Fruit fly (Drosophila melanogaster) whole organism, embryonic: ENCODE measurements around the gene Nepl3.
A peak's percentile ranks its signal among the peaks of the same experiment; 100 is the strongest.

Experiments
- Aef1 ChIP-seq: fragments of 200-800 bp; sonication (Bioruptor generic); IDR thresholded peaks from 3 replicates; pipeline ENCODE4 v1.3.6; 2022; ENCODE audit warnings: missing biosample characterization, missing genetic modification characterization
- Atf3 ChIP-seq: fragments of 200-800 bp; sonication (Bioruptor generic); optimal IDR thresholded peaks from 3 replicates; lab custom pipeline; 2016; ENCODE audit warnings: missing biosample characterization, missing genetic modification characterization
- Blimp-1 ChIP-seq: fragments of 200-800 bp; sonication (Bioruptor generic); optimal IDR thresholded peaks from 3 replicates; lab custom pipeline; 2018; ENCODE audit warnings: missing biosample characterization, missing genetic modification characterization, mild to moderate bottlenecking, moderate library complexity, missing genetic modification reagents
- BtbVII ChIP-seq: fragments of 200-800 bp; sonication (Bioruptor generic); optimal IDR thresholded peaks from 3 replicates; lab custom pipeline; 2017; ENCODE audit warnings: missing biosample characterization, mild to moderate bottlenecking, missing genetic modification characterization
- CG10274 ChIP-seq: fragments of 200-800 bp; sonication (Bioruptor generic); optimal IDR thresholded peaks from 3 replicates; lab custom pipeline; 2017; ENCODE audit warnings: missing biosample characterization, mild to moderate bottlenecking, missing genetic modification characterization
- CG10565 ChIP-seq: fragments of 200-800 bp; sonication (Bioruptor generic); optimal IDR thresholded peaks from 3 replicates; lab custom pipeline; 2016; ENCODE audit warnings: missing biosample characterization, mild to moderate bottlenecking, missing genetic modification characterization
- CG13775 ChIP-seq: fragments of 200-800 bp; sonication (Bioruptor generic); optimal IDR thresholded peaks from 3 replicates; lab custom pipeline; 2017; ENCODE audit warnings: missing biosample characterization, mild to moderate bottlenecking, missing genetic modification characterization
- CG14441 ChIP-seq: fragments of 200-800 bp; sonication (Bioruptor generic); IDR thresholded peaks from 2 replicates; pipeline ENCODE4 v1.3.6; 2022; ENCODE audit warnings: missing biosample characterization, missing genetic modification characterization
- CG14965 ChIP-seq: fragments of 200-800 bp; sonication (Bioruptor generic); optimal IDR thresholded peaks from 2 replicates; lab custom pipeline; 2016; ENCODE audit warnings: missing biosample characterization, missing genetic modification characterization, borderline replicate concordance
- CG18262 ChIP-seq: fragments of 200-800 bp; optimal IDR thresholded peaks from 3 replicates; lab custom pipeline; 2019; ENCODE audit warnings: missing biosample characterization, mild to moderate bottlenecking, missing genetic modification characterization, moderate library complexity
- CG2889 ChIP-seq: fragments of 200-800 bp; sonication (Bioruptor generic); IDR thresholded peaks from 3 replicates; pipeline ENCODE4 v1.3.6; 2022; ENCODE audit warnings: missing biosample characterization, missing genetic modification characterization
- CG30431 ChIP-seq: fragments of 200-800 bp; sonication (Bioruptor generic); optimal IDR thresholded peaks from 2 replicates; lab custom pipeline; 2017; ENCODE audit warnings: missing biosample characterization, missing genetic modification characterization
- CG31365 ChIP-seq: fragments of 200-800 bp; sonication (Bioruptor generic); optimal IDR thresholded peaks from 2 replicates; lab custom pipeline; 2018; ENCODE audit warnings: missing biosample characterization, mild to moderate bottlenecking, missing genetic modification characterization
- CG34376 ChIP-seq: fragments of 200-800 bp; sonication (Bioruptor generic); optimal IDR thresholded peaks from 2 replicates; lab custom pipeline; 2018; ENCODE audit warnings: missing biosample characterization, mild to moderate bottlenecking, missing genetic modification characterization
- CG4404 ChIP-seq: fragments of 200-800 bp; sonication (Bioruptor generic); IDR thresholded peaks from 2 replicates; pipeline ENCODE4 v1.3.6; 2022; ENCODE audit warnings: missing biosample characterization, missing genetic modification characterization
- CG7556 ChIP-seq: fragments of 200-800 bp; sonication (Bioruptor generic); optimal IDR thresholded peaks from 2 replicates; lab custom pipeline; 2017; ENCODE audit warnings: missing biosample characterization, mild to moderate bottlenecking, missing genetic modification characterization
- CG7963 ChIP-seq: fragments of 200-800 bp; sonication (Bioruptor generic); IDR thresholded peaks from 3 replicates; pipeline ENCODE4 v1.3.6; 2022; ENCODE audit warnings: missing biosample characterization, missing genetic modification characterization; ENCODE audit not compliant: partially characterized antibody
- CG8359 ChIP-seq: fragments of 200-800 bp; sonication (Bioruptor generic); optimal IDR thresholded peaks from 2 replicates; lab custom pipeline; 2017; ENCODE audit warnings: missing biosample characterization, mild to moderate bottlenecking, missing genetic modification characterization, borderline replicate concordance
- H15 ChIP-seq: fragments of 200-800 bp; sonication (Bioruptor generic); IDR thresholded peaks from 3 replicates; pipeline ENCODE4 v1.3.6; 2022; ENCODE audit warnings: missing biosample characterization, missing genetic modification characterization
- HLH54F ChIP-seq: fragments of 200-800 bp; sonication (Bioruptor generic); optimal IDR thresholded peaks from 3 replicates; lab custom pipeline; 2016; ENCODE audit warnings: missing biosample characterization, missing genetic modification characterization
- Hr51 ChIP-seq, 2 experiments: fragments of 200-800 bp; sonication (Bioruptor generic); optimal IDR thresholded peaks; 2 replicates in 1 of 2; 3 replicates in 1 of 2; lab custom pipeline; 2016 to 2018; ENCODE audit warnings: missing biosample characterization in 2 of 2, missing genetic modification characterization in 2 of 2, mild to moderate bottlenecking in 1 of 2, moderate library complexity in 1 of 2
- NC2α ChIP-seq: fragments of 200-800 bp; sonication (Bioruptor generic); optimal IDR thresholded peaks from 2 replicates; lab custom pipeline; 2016; ENCODE audit warnings: missing biosample characterization, missing genetic modification characterization
- Nf-YA ChIP-seq: fragments of 200-800 bp; sonication (Bioruptor generic); IDR thresholded peaks from 2 replicates; pipeline ENCODE4 v1.3.6; 2022; ENCODE audit warnings: missing biosample characterization, missing genetic modification characterization
- Xrp1 ChIP-seq: fragments of 200-800 bp; sonication (Bioruptor generic); IDR thresholded peaks from 2 replicates; pipeline ENCODE4 v1.3.6; 2022; ENCODE audit warnings: missing biosample characterization, missing genetic modification characterization
- al ChIP-seq: fragments of 200-800 bp; sonication (Bioruptor generic); IDR thresholded peaks from 2 replicates; pipeline ENCODE4 v1.3.6; 2022; ENCODE audit warnings: missing biosample characterization, missing genetic modification characterization
- aop ChIP-seq: fragments of 200-800 bp; sonication (Bioruptor generic); IDR thresholded peaks from 2 replicates; pipeline ENCODE4 v1.3.6; 2022; ENCODE audit warnings: missing biosample characterization, missing genetic modification characterization
- chm ChIP-seq: fragments of 200-800 bp; sonication (Bioruptor generic); IDR thresholded peaks from 2 replicates; pipeline ENCODE4 v1.3.6; 2022; ENCODE audit warnings: missing biosample characterization, missing genetic modification characterization
- corto ChIP-seq: fragments of 200-800 bp; sonication (Bioruptor generic); optimal IDR thresholded peaks from 2 replicates; lab custom pipeline; 2016; ENCODE audit warnings: missing biosample characterization, mild to moderate bottlenecking, missing genetic modification characterization, moderate library complexity
- dan ChIP-seq: fragments of 200-800 bp; sonication (Bioruptor generic); IDR thresholded peaks from 2 replicates; pipeline ENCODE4 v1.3.6; 2022; ENCODE audit warnings: missing biosample characterization, missing genetic modification characterization
- danr ChIP-seq: fragments of 200-800 bp; sonication (Bioruptor generic); IDR thresholded peaks from 2 replicates; pipeline ENCODE4 v1.3.6; 2022; ENCODE audit warnings: missing biosample characterization, missing genetic modification characterization
- dimm ChIP-seq: fragments of 200-800 bp; sonication (Bioruptor generic); IDR thresholded peaks from 2 replicates; pipeline ENCODE4 v1.3.6; 2022; ENCODE audit warnings: missing biosample characterization, missing genetic modification characterization
- fd3F ChIP-seq: fragments of 200-800 bp; sonication (Bioruptor generic); optimal IDR thresholded peaks from 2 replicates; lab custom pipeline; 2018; ENCODE audit warnings: missing biosample characterization, mild to moderate bottlenecking, missing genetic modification characterization, moderate library complexity
- ftz-f1 ChIP-seq: fragments of 200-800 bp; sonication (Bioruptor generic); optimal IDR thresholded peaks from 2 replicates; lab custom pipeline; 2016; ENCODE audit warnings: missing biosample characterization, missing genetic modification characterization
- lbe ChIP-seq: fragments of 200-800 bp; sonication (Bioruptor generic); optimal IDR thresholded peaks from 2 replicates; lab custom pipeline; 2016; ENCODE audit warnings: missing biosample characterization, mild to moderate bottlenecking, missing genetic modification characterization
- mirr ChIP-seq: fragments of 200-800 bp; sonication (Bioruptor generic); optimal IDR thresholded peaks from 3 replicates; lab custom pipeline; 2018; ENCODE audit warnings: missing biosample characterization, mild to moderate bottlenecking, missing genetic modification characterization
- odd ChIP-seq: fragments of 200-800 bp; sonication (Bioruptor generic); optimal IDR thresholded peaks from 2 replicates; lab custom pipeline; 2017; ENCODE audit warnings: missing biosample characterization, mild to moderate bottlenecking, missing genetic modification characterization
- org-1 ChIP-seq: fragments of 200-800 bp; sonication (Bioruptor generic); optimal IDR thresholded peaks from 2 replicates; lab custom pipeline; 2017; ENCODE audit warnings: missing biosample characterization, missing genetic modification characterization
- p53 ChIP-seq: fragments of 200-800 bp; sonication (Bioruptor generic); optimal IDR thresholded peaks from 2 replicates; lab custom pipeline; 2016; ENCODE audit warnings: missing biosample characterization, missing genetic modification characterization
- pita ChIP-seq: fragments of 200-800 bp; sonication (Bioruptor generic); optimal IDR thresholded peaks from 2 replicates; lab custom pipeline; 2017; ENCODE audit warnings: missing biosample characterization, mild to moderate bottlenecking, missing genetic modification characterization
- repo ChIP-seq: fragments of 200-800 bp; sonication (Bioruptor generic); optimal IDR thresholded peaks from 2 replicates; lab custom pipeline; 2016; ENCODE audit warnings: missing biosample characterization, missing genetic modification characterization
- rib ChIP-seq: fragments of 200-800 bp; sonication (Bioruptor generic); IDR thresholded peaks from 2 replicates; pipeline ENCODE4 v1.3.6; 2022; ENCODE audit warnings: missing biosample characterization, missing genetic modification characterization
- ro ChIP-seq: fragments of 200-800 bp; sonication (Bioruptor generic); IDR thresholded peaks from 2 replicates; pipeline ENCODE4 v1.3.6; 2022; ENCODE audit warnings: missing biosample characterization, missing genetic modification characterization
- sisA ChIP-seq: fragments of 200-800 bp; sonication (Bioruptor generic); IDR thresholded peaks from 2 replicates; pipeline ENCODE4 v1.3.6; 2022; ENCODE audit warnings: missing biosample characterization, missing genetic modification characterization
- sug ChIP-seq: fragments of 200-800 bp; optimal IDR thresholded peaks from 2 replicates; lab custom pipeline; 2019; ENCODE audit warnings: missing biosample characterization, mild to moderate bottlenecking, missing genetic modification characterization, moderate library complexity
- tgo ChIP-seq: fragments of 200-800 bp; sonication (Bioruptor generic); IDR thresholded peaks from 3 replicates; pipeline ENCODE4 v1.3.6; 2022; ENCODE audit warnings: missing biosample characterization, missing genetic modification characterization
- tin ChIP-seq: fragments of 200-800 bp; sonication (Bioruptor generic); optimal IDR thresholded peaks from 3 replicates; lab custom pipeline; 2016; ENCODE audit warnings: missing biosample characterization, missing genetic modification characterization
- ttk ChIP-seq: fragments of 200-800 bp; sonication (Bioruptor generic); IDR thresholded peaks from 2 replicates; pipeline ENCODE4 v2.1.2; 2022; ENCODE audit warnings: missing biosample characterization, missing genetic modification characterization
- unc-4 ChIP-seq: fragments of 200-800 bp; sonication (Bioruptor generic); IDR thresholded peaks from 2 replicates; pipeline ENCODE4 v1.3.6; 2022; ENCODE audit warnings: missing biosample characterization, missing genetic modification characterization; ENCODE audit not compliant: partially characterized antibody
- vnd ChIP-seq: fragments of 200-800 bp; sonication (Bioruptor generic); IDR thresholded peaks from 3 replicates; pipeline ENCODE4 v1.3.6; 2022; ENCODE audit warnings: missing biosample characterization, missing genetic modification characterization; ENCODE audit not compliant: partially characterized antibody
- wor ChIP-seq: fragments of 200-800 bp; sonication (Bioruptor generic); IDR thresholded peaks from 2 replicates; pipeline ENCODE4 v1.3.6; 2022; ENCODE audit warnings: missing biosample characterization, missing genetic modification characterization

Gene Nepl3

dm6 chr2L:5043495-5044146 lies 14.4 kb downstream of the Nepl3 start (continued):
- TF ChIP-seq CG14441 (GFP tag; lab: Robert Waterston, UW) (peak; percentile 55), mirr (GFP tag; lab: Kevin White, UChicago) (no peak), CG10565 (GFP tag; lab: Kevin White, UChicago) (no peak), CG2889 (peak; percentile 64; the same call in 1 of the 3 replicates), CG30431 (GFP tag; lab: Kevin White, UChicago) (peak; percentile 41), odd (GFP tag; lab: Kevin White, UChicago) (no peak), al (peak; percentile 42; the same call in 1 of the 2 replicates), H15 (GFP tag; lab: Robert Waterston, UW) (no peak), aop (no peak), wor (GFP tag; lab: Robert Waterston, UW) (no peak), rib (peak; percentile 50; the same call in 1 of the 2 replicates), CG14965 (GFP tag; lab: Kevin White, UChicago) (no peak), Nf-YA (no peak), CG7963 (no peak), Xrp1 (GFP tag; lab: Robert Waterston, UW) (peak; percentile 44; the same call in 1 of the 2 replicates), CG31365 (no peak), Blimp-1 (peak; percentile 14), CG8359 (GFP tag; lab: Kevin White, UChicago) (no peak), BtbVII (GFP tag; lab: Kevin White, UChicago) (peak; percentile 49), tgo (GFP tag; lab: Robert Waterston, UW) (peak; percentile 49; the same call in 2 of the 3 replicates), CG18262 (tag; lab: Kevin White, UChicago) (peak; percentile 39), ftz-f1 (no peak), CG13775 (GFP tag; lab: Kevin White, UChicago) (peak; percentile 46), unc-4 (GFP tag; lab: Robert Waterston, UW) (no peak), HLH54F (peak; percentile 18), chm (GFP tag; lab: Robert Waterston, UW) (no peak), CG10274 (GFP tag; lab: Kevin White, UChicago) (no peak), fd3F (no peak), ro (GFP tag; lab: Robert Waterston, UW) (no peak), NC2α (GFP tag; lab: Kevin White, UChicago) (no peak), dimm (GFP tag; lab: Robert Waterston, UW) (no peak), Aef1 (GFP tag; lab: Robert Waterston, UW) (peak; percentile 25; the same call in 1 of the 3 replicates), p53 (no peak), CG7556 (GFP tag; lab: Kevin White, UChicago) (peak; percentile 4), Atf3 (GFP tag; lab: Kevin White, UChicago) (no peak), CG4404 (GFP tag; lab: Robert Waterston, UW) (no peak; the same call in 1 of the 2 replicates), lbe (GFP tag; lab: Kevin White, UChicago) (peak; percentile 43), sisA (peak; percentile 69), repo (GFP tag; lab: Kevin White, UChicago) (no peak), Hr51 (GFP tag; optimal IDR thresholded peaks at IDR 0.05; lab: Kevin White, UChicago) (peak in 1 of 2 experiments; percentile 45), org-1 (GFP tag; lab: Kevin White, UChicago) (no peak), pita (GFP tag; lab: Kevin White, UChicago) (no peak), corto (GFP tag; lab: Kevin White, UChicago) (peak; percentile 25), tin (GFP tag; lab: Kevin White, UChicago) (peak; percentile 28), CG34376 (GFP tag; lab: Kevin White, UChicago) (no peak), dan (no peak), ttk (GFP tag; lab: Robert Waterston, UW) (peak; percentile 43), vnd (GFP tag; lab: Robert Waterston, UW) (no peak), sug (tag; lab: Kevin White, UChicago) (no peak), danr (no peak)
